Worm (Caenorhabditis elegans) whole organism, late embryonic: ENCODE results near the gene pin-2.

ENCODE experiments used
- C08G9.2 ChIP-seq: sonication (generic microtip); optimal IDR thresholded peaks from 2 replicates; lab custom pipeline; 2016; ENCODE audit warnings: mild to moderate bottlenecking, missing genetic modification characterization, moderate library complexity, missing compliant biosample characterization
- ceh-18 ChIP-seq: sonication (generic microtip); optimal IDR thresholded peaks from 2 replicates; lab custom pipeline; 2016; ENCODE audit warnings: missing genetic modification characterization, missing compliant biosample characterization
- ceh-30 ChIP-seq: fragments of 150-350 bp; optimal IDR thresholded peaks from 2 replicates; lab custom pipeline; 2014; ENCODE audit warnings: missing biosample characterization, missing genetic modification characterization
- elt-2 ChIP-seq: sonication (generic microtip); optimal IDR thresholded peaks from 2 replicates; lab custom pipeline; 2016; ENCODE audit warnings: missing genetic modification reagents, missing genetic modification characterization, missing compliant biosample characterization
- fkh-10 ChIP-seq: fragments of 150-350 bp; optimal IDR thresholded peaks from 2 replicates; lab custom pipeline; 2014; ENCODE audit warnings: missing biosample characterization, missing genetic modification reagents, missing genetic modification characterization
- hlh-30 ChIP-seq: sonication (generic microtip); optimal IDR thresholded peaks from 2 replicates; lab custom pipeline; 2017; ENCODE audit warnings: antibody characterized with exemption, missing genetic modification characterization, missing compliant biosample characterization; ENCODE audit not compliant: insufficient read depth
- hlh-8 ChIP-seq: sonication (generic microtip); optimal IDR thresholded peaks from 2 replicates; lab custom pipeline; 2016; ENCODE audit warnings: missing genotype, missing genetic modification characterization, missing compliant biosample characterization
- nfya-1 ChIP-seq: sonication (generic microtip); optimal IDR thresholded peaks from 2 replicates; lab custom pipeline; 2017; ENCODE audit warnings: missing genetic modification characterization, mild to moderate bottlenecking, missing compliant biosample characterization, antibody characterized with exemption, moderate library complexity
- odd-2 ChIP-seq: sonication (generic microtip); optimal IDR thresholded peaks from 2 replicates; lab custom pipeline; 2017; ENCODE audit warnings: antibody characterized with exemption, mild to moderate bottlenecking, missing genetic modification characterization, missing compliant biosample characterization
- pha-4 ChIP-seq: fragments of 150-350 bp; optimal IDR thresholded peaks from 2 replicates; lab custom pipeline; 2018; ENCODE audit warnings: missing biosample characterization, missing genetic modification reagents, missing genetic modification characterization
- sdc-2 ChIP-seq: sonication (generic microtip); optimal IDR thresholded peaks from 2 replicates; lab custom pipeline; 2016; ENCODE audit warnings: missing genotype, missing genetic modification characterization, missing compliant biosample characterization
- unc-55 ChIP-seq: sonication (generic microtip); optimal IDR thresholded peaks from 2 replicates; lab custom pipeline; 2017; ENCODE audit warnings: missing biosample characterization, missing genetic modification reagents, missing genetic modification characterization

DNA sequence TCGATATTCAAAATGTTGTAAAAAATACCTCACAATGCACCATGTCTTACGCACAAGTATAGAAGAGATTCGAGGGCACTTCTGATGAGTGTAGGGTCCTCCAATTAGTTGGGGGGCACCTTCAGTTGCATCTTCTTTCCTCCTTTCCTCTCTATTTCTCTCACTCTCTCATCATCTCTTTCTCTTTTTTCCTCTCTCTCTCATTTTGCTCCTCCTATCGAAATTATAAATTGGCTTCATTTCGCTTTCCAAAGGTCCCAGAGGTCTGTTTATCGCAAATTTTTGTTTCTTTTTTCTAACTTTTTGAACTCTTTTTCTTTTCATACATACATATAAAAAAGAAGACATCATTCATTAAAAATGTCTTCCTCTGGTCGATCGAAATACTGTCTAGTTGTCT lies 49.2 kb downstream of the pin-2 start:
- TF ChIP-seq pha-4 (no peak), hlh-8 (no peak), nfya-1 (tag; lab: Kevin White, UChicago) (peak; percentile 31), fkh-10 (GFP tag; lab: Kevin White, UChicago) (no peak), C08G9.2 (no peak), ceh-18 (tag; lab: Kevin White, UChicago) (no peak), sdc-2 (tag; lab: Kevin White, UChicago) (no peak), elt-2 (no peak), unc-55 (peak; percentile 72), hlh-30 (tag; lab: Kevin White, UChicago) (no peak), ceh-30 (no peak), odd-2 (tag; lab: Kevin White, UChicago) (no peak)
